Worm (Caenorhabditis elegans) whole organism, L1 larva: Measurements from ENCODE around the gene R02D5.10.

Source experiments
- C34B4.2 ChIP-seq: sonication (generic microtip); optimal IDR thresholded peaks from 2 replicates; lab custom pipeline; 2017; ENCODE audit warnings: mild to moderate bottlenecking, missing genetic modification characterization, missing compliant biosample characterization
- alr-1 ChIP-seq: fragments of 200-800 bp; sonication (Bioruptor generic); optimal IDR thresholded peaks from 2 replicates; lab custom pipeline; 2018; ENCODE audit warnings: borderline replicate concordance, mild to moderate bottlenecking, missing genetic modification characterization, missing compliant biosample characterization
- ama-1 ChIP-seq: fragments of 150-350 bp; optimal IDR thresholded peaks from 2 replicates; lab custom pipeline; 2014
- ceh-63 ChIP-seq: fragments of 200-800 bp; sonication (Bioruptor generic); optimal IDR thresholded peaks from 2 replicates; lab custom pipeline; 2018; ENCODE audit warnings: mild to moderate bottlenecking, missing genetic modification characterization, missing compliant biosample characterization
- ceh-8 ChIP-seq: fragments of 200-800 bp; sonication (Bioruptor generic); optimal IDR thresholded peaks from 2 replicates; lab custom pipeline; 2018; ENCODE audit warnings: mild to moderate bottlenecking, missing genetic modification characterization, moderate library complexity, missing compliant biosample characterization
- ceh-82 ChIP-seq, 3 experiments: fragments of 150-350 bp in 1 of 3; sonication (generic microtip) in 2 of 3; optimal IDR thresholded peaks; 2 replicates each; lab custom pipeline; 2014 to 2017; ENCODE audit warnings: missing biosample characterization in 3 of 3, missing genetic modification characterization in 3 of 3
- ceh-88 ChIP-seq: fragments of 200-800 bp; sonication (Bioruptor generic); IDR thresholded peaks from 2 replicates; pipeline ENCODE4 v1.3.6; 2022; ENCODE audit warnings: missing genetic modification characterization, missing compliant biosample characterization
- ceh-90 ChIP-seq: sonication (generic microtip); optimal IDR thresholded peaks from 2 replicates; lab custom pipeline; 2016; ENCODE audit warnings: missing genetic modification characterization, missing compliant biosample characterization
- ces-1 ChIP-seq: fragments of 150-350 bp; optimal IDR thresholded peaks from 2 replicates; lab custom pipeline; 2014; ENCODE audit warnings: missing biosample characterization, missing genetic modification reagents, missing genetic modification characterization
- dpl-1 ChIP-seq, 3 experiments: fragments of 150-350 bp in 2 of 3; sonication (generic microtip) in 1 of 3; optimal IDR thresholded peaks; 2 replicates each; lab custom pipeline; 2014 to 2017; ENCODE audit warnings: missing biosample characterization in 3 of 3, missing genetic modification characterization in 3 of 3, missing genetic modification reagents in 3 of 3
- dsc-1 ChIP-seq: sonication (generic microtip); optimal IDR thresholded peaks from 2 replicates; lab custom pipeline; 2016; ENCODE audit warnings: mild to moderate bottlenecking, missing genetic modification characterization, missing compliant biosample characterization
- efl-1 ChIP-seq, 4 experiments: fragments of 150-350 bp; optimal IDR thresholded peaks in 3 of 4; peaks in 1 of 4; 1 replicate in 1 of 4; 2 replicates in 3 of 4; lab custom pipeline; 2014; ENCODE audit warnings: missing biosample characterization in 2 of 4, missing genetic modification characterization in 2 of 4, missing genetic modification reagents in 2 of 4
- efl-3 ChIP-seq: fragments of 200-800 bp; sonication (Bioruptor generic); optimal IDR thresholded peaks from 2 replicates; lab custom pipeline; 2018; ENCODE audit warnings: mild to moderate bottlenecking, missing genetic modification characterization, missing compliant biosample characterization
- egl-27 ChIP-seq, 2 experiments: fragments of 150-350 bp in 1 of 2; sonication (generic microtip); optimal IDR thresholded peaks; 3 replicates each; lab custom pipeline; 2017 to 2018; ENCODE audit warnings: missing biosample characterization in 2 of 2, missing genetic modification characterization in 2 of 2, missing genetic modification reagents in 2 of 2
- elt-2 ChIP-seq: sonication (generic microtip); optimal IDR thresholded peaks from 2 replicates; lab custom pipeline; 2016; ENCODE audit warnings: missing genetic modification characterization, mild to moderate bottlenecking, inconsistent platforms, missing compliant biosample characterization, missing genetic modification reagents
- elt-3 ChIP-seq, 6 experiments: fragments of 150-350 bp in 1 of 6; sonication (generic microtip); optimal IDR thresholded peaks; 2 replicates each; lab custom pipeline; 2017 to 2018; ENCODE audit warnings: missing biosample characterization in 6 of 6, missing genetic modification characterization in 6 of 6, inconsistent platforms in 1 of 6
- ets-5 ChIP-seq: fragments of 200-800 bp; sonication (Bioruptor generic); IDR thresholded peaks from 2 replicates; pipeline ENCODE4 v1.3.6; 2022; ENCODE audit warnings: missing genetic modification characterization, missing compliant biosample characterization
- fkh-10 ChIP-seq: sonication (generic microtip); optimal IDR thresholded peaks from 2 replicates; lab custom pipeline; 2017; ENCODE audit warnings: missing biosample characterization, missing genetic modification reagents, missing genetic modification characterization
- fkh-4 ChIP-seq: sonication (generic microtip); optimal IDR thresholded peaks from 2 replicates; lab custom pipeline; 2016; ENCODE audit warnings: missing compliant biosample characterization, missing genetic modification characterization, borderline replicate concordance
- fos-1 ChIP-seq: fragments of 150-350 bp; optimal IDR thresholded peaks from 2 replicates; lab custom pipeline; 2014; ENCODE audit warnings: missing biosample characterization, missing genetic modification characterization
- grh-1 ChIP-seq: fragments of 200-800 bp; sonication (Bioruptor generic); IDR thresholded peaks from 2 replicates; pipeline ENCODE4 v1.3.6; 2022; ENCODE audit warnings: missing genetic modification reagents, missing genetic modification characterization, missing compliant biosample characterization
- hlh-17 ChIP-seq: fragments of 200-800 bp; sonication (Bioruptor generic); optimal IDR thresholded peaks from 2 replicates; lab custom pipeline; 2018; ENCODE audit warnings: missing genetic modification characterization, mild to moderate bottlenecking, missing compliant biosample characterization, moderate library complexity, borderline replicate concordance
- hpl-2 ChIP-seq: fragments of 150-350 bp; optimal IDR thresholded peaks from 2 replicates; lab custom pipeline; 2014; ENCODE audit warnings: missing biosample characterization, missing genetic modification reagents, missing genetic modification characterization
- lin-13 ChIP-seq: fragments of 150-350 bp; optimal IDR thresholded peaks from 2 replicates; lab custom pipeline; 2014; ENCODE audit warnings: missing biosample characterization, missing genetic modification reagents, missing genetic modification characterization
- lin-14 ChIP-seq: fragments of 200-800 bp; sonication (Bioruptor generic); optimal IDR thresholded peaks from 2 replicates; lab custom pipeline; 2018; ENCODE audit warnings: mild to moderate bottlenecking, missing genetic modification characterization, moderate library complexity, missing compliant biosample characterization
- lin-39 ChIP-seq: fragments of 150-350 bp; optimal IDR thresholded peaks from 2 replicates; lab custom pipeline; 2014; ENCODE audit warnings: missing biosample characterization, missing genetic modification reagents, missing genetic modification characterization
- lsy-2 ChIP-seq, 2 experiments: fragments of 150-350 bp; optimal IDR thresholded peaks; 2 replicates each; lab custom pipeline; 2014; ENCODE audit warnings: missing biosample characterization in 2 of 2, missing genetic modification characterization in 2 of 2
- mdl-1 ChIP-seq, 2 experiments: fragments of 150-350 bp; optimal IDR thresholded peaks; 2 replicates each; lab custom pipeline; 2014 to 2017; ENCODE audit warnings: missing biosample characterization in 2 of 2, missing genetic modification characterization in 2 of 2, inconsistent platforms in 1 of 2
- mep-1 ChIP-seq: fragments of 150-350 bp; optimal IDR thresholded peaks from 2 replicates; lab custom pipeline; 2014; ENCODE audit warnings: missing biosample characterization, missing genetic modification characterization
- nhr-11 ChIP-seq: fragments of 150-350 bp; optimal IDR thresholded peaks from 2 replicates; lab custom pipeline; 2014; ENCODE audit warnings: missing biosample characterization, missing genetic modification characterization
- nhr-237 ChIP-seq: fragments of 150-350 bp; optimal IDR thresholded peaks from 2 replicates; lab custom pipeline; 2014; ENCODE audit warnings: missing biosample characterization, missing genetic modification characterization
- nhr-47 ChIP-seq: sonication (generic microtip); optimal IDR thresholded peaks from 2 replicates; lab custom pipeline; 2016; ENCODE audit warnings: mild to moderate bottlenecking, missing genetic modification characterization, moderate library complexity, missing compliant biosample characterization
- nhr-71 ChIP-seq: sonication (generic microtip); optimal IDR thresholded peaks from 2 replicates; lab custom pipeline; 2016; ENCODE audit warnings: mild to moderate bottlenecking, missing genetic modification characterization, moderate library complexity, missing compliant biosample characterization
- nhr-76 ChIP-seq: sonication (generic microtip); optimal IDR thresholded peaks from 2 replicates; lab custom pipeline; 2017; ENCODE audit warnings: missing biosample characterization, missing genetic modification characterization
- pag-3 ChIP-seq: sonication (generic microtip); optimal IDR thresholded peaks from 2 replicates; lab custom pipeline; 2017; ENCODE audit warnings: missing genetic modification characterization, mild to moderate bottlenecking, missing compliant biosample characterization, antibody characterized with exemption, borderline replicate concordance; ENCODE audit not compliant: insufficient read depth
- pax-3 ChIP-seq: fragments of 200-800 bp; sonication (Bioruptor generic); optimal IDR thresholded peaks from 2 replicates; lab custom pipeline; 2018; ENCODE audit warnings: mild to moderate bottlenecking, missing genetic modification characterization, moderate library complexity, missing compliant biosample characterization
- skn-1 ChIP-seq: fragments of 150-350 bp; optimal IDR thresholded peaks from 2 replicates; lab custom pipeline; 2014; ENCODE audit warnings: missing biosample characterization, missing genetic modification characterization
- tbx-2 ChIP-seq: sonication (generic microtip); optimal IDR thresholded peaks from 2 replicates; lab custom pipeline; 2016; ENCODE audit warnings: missing genetic modification characterization, missing compliant biosample characterization
- tlp-1 ChIP-seq: fragments of 150-350 bp; optimal IDR thresholded peaks from 2 replicates; lab custom pipeline; 2014; ENCODE audit warnings: missing biosample characterization, missing genetic modification characterization
- unc-130 ChIP-seq: fragments of 150-350 bp; optimal IDR thresholded peaks from 2 replicates; lab custom pipeline; 2017; ENCODE audit warnings: missing biosample characterization, missing genetic modification characterization, inconsistent platforms
- unc-30 ChIP-seq: sonication (generic microtip); optimal IDR thresholded peaks from 2 replicates; lab custom pipeline; 2017; ENCODE audit warnings: missing biosample characterization, missing genetic modification characterization
- unc-86 ChIP-seq: sonication (generic microtip); optimal IDR thresholded peaks from 2 replicates; lab custom pipeline; 2016; ENCODE audit warnings: missing genetic modification characterization, missing compliant biosample characterization
- vab-15 ChIP-seq: sonication (generic microtip); optimal IDR thresholded peaks from 2 replicates; lab custom pipeline; 2017; ENCODE audit warnings: missing genotype, mild to moderate bottlenecking, missing genetic modification characterization, missing compliant biosample characterization
- xbp-1 ChIP-seq: sonication (generic microtip); optimal IDR thresholded peaks from 2 replicates; lab custom pipeline; 2016; ENCODE audit warnings: missing genetic modification characterization, missing compliant biosample characterization
- zag-1 ChIP-seq: fragments of 150-350 bp; optimal IDR thresholded peaks from 2 replicates; lab custom pipeline; 2014; ENCODE audit warnings: missing biosample characterization, missing genetic modification characterization

Gene R02D5.10

DNA sequence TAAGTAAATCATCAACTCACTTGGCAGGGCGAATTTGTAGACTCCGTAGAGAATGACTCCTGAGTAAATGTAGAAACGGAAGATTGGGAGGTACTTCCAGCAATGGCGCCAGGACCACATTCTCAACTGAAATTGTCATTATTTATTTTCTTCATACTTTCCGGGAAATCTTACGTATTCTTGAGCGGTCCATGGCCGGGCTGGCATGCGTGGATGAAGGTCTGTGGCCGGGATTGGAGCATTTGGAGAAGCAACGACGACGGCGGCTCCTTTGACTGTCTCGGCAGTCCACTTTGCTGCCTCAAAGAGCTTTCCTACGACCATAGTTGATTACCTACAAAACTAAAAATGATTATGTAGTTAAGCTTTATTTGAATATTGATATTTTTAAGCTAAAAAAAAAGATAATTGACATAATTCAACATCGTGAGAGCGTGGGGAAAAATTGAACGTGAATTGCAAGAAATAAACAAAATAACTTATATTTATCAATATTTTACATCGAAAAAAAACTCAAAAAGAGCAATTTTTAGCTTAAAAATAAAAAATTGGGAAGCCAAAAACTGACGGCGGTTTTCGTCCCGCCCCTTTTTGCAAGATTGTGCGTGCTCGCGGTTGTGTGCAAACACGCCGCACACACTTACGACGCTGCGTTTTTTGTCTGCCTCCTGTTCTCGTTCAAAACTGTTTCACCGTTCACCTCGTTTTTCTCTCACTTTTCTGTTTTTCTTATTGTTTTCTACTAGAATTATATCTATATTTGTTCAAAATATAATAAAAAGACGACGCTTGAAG, 41.9 kb downstream of the R02D5.10 start, which contains the start of gene ril-1 (continued):
- peak in 1 of 2 experiments; percentile 8 for TF ChIP-seq mdl-1 (tag; optimal IDR thresholded peaks at IDR 0.05; lab: Kevin White, UChicago)
- no peak for TF ChIP-seq elt-2 (tag; lab: Kevin White, UChicago)
- TF ChIP-seq ceh-82 (tag; optimal IDR thresholded peaks at IDR 0.05; lab: Kevin White, UChicago) = peak; percentile 2 to 40 (median 32)
- no peak for TF ChIP-seq ceh-63 (GFP tag; lab: Kevin White, UChicago)
- TF ChIP-seq pax-3 (tag; lab: Kevin White, UChicago) = no peak
- no peak for TF ChIP-seq C34B4.2
- TF ChIP-seq elt-3 (tag; optimal IDR thresholded peaks at IDR 0.05; lab: Kevin White, UChicago) = no peak
- TF ChIP-seq lin-14 (GFP tag; lab: Kevin White, UChicago) = no peak
- peak; percentile 14 for TF ChIP-seq unc-130 (tag; lab: Kevin White, UChicago)
- TF ChIP-seq ces-1 (GFP tag; lab: Kevin White, UChicago) = no peak
- peak; percentile 40 for TF ChIP-seq skn-1 (tag; lab: Kevin White, UChicago)
- TF ChIP-seq zag-1 (tag; lab: Kevin White, UChicago) = no peak
- TF ChIP-seq nhr-71 (tag; lab: Kevin White, UChicago) = peak; percentile 55
- TF ChIP-seq vab-15 (tag; lab: Kevin White, UChicago) = no peak
- peak; percentile 27 to 58 for TF ChIP-seq lsy-2 (tag; optimal IDR thresholded peaks at IDR 0.05; lab: Kevin White, UChicago)
- peak; percentile 5 for TF ChIP-seq tbx-2
- TF ChIP-seq fkh-4 (tag; lab: Kevin White, UChicago) = no peak

DNA sequence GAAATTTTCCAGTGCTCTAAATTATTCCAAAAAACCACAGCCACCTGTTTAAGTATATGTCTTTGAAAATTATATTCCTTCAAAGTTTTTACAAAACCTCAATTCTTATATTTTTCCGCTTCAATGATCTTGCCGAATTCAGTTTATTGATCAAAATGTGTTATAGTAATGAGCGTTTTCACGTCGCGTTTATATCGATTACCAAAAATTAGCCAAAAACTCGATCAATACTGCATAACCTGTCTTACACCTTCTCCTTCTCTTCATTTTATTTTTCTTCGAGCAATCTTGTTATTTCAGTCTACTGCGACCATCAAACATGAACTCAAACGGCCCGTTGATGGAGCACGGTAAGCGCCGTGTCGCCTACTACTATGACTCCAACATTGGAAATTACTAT, 43.0 kb downstream of the R02D5.10 start, which contains the start of gene hda-1:
Gene hda-1, plus strand, starts transcription at position 301 of the 400 bp plus-strand sequence.
- TF ChIP-seq mep-1 (tag; lab: Kevin White, UChicago) (no peak), efl-3 (GFP tag; lab: Kevin White, UChicago) (no peak), nhr-47 (tag; lab: Kevin White, UChicago) (no peak), nhr-237 (no peak), unc-86 (tag; lab: Kevin White, UChicago) (no peak), xbp-1 (tag; lab: Kevin White, UChicago) (no peak), tlp-1 (tag; lab: Kevin White, UChicago) (no peak), unc-30 (no peak), fos-1 (tag; lab: Kevin White, UChicago) (no peak), dsc-1 (tag; lab: Kevin White, UChicago) (no peak), vab-15 (tag; lab: Kevin White, UChicago) (no peak), fkh-10 (GFP tag; lab: Kevin White, UChicago) (no peak), egl-27 (tag; optimal IDR thresholded peaks at IDR 0.05; lab: Kevin White, UChicago) (no peak), lin-13 (no peak), alr-1 (tag; lab: Kevin White, UChicago) (no peak), hlh-17 (no peak), dpl-1 (GFP tag; optimal IDR thresholded peaks at IDR 0.05; lab: Kevin White, UChicago) (no peak), ama-1 (lab: Kevin White, UChicago) (no peak), pag-3 (tag; lab: Kevin White, UChicago) (no peak), lin-14 (GFP tag; lab: Kevin White, UChicago) (no peak)
- TF ChIP-seq, all 84 proteins: peak for 0

DNA sequence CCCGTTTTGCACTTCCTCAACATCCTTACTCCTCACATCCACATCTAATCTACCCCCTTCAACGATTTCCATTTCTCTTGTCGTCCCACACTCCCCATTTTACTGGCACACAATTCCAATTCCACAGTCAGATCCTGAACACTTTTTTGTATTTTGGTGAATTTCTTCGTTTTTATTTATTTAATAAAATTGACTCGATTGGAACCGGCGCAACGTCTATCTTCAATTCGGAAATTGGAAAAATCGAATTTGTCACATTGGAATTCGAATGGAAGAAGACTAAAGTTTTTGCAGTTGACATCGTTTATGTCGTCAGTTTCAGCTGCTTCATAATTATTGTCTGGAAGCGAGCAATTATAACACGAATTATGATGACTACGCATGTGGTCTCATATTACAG, 45.1 kb downstream of the R02D5.10 start:
- TF ChIP-seq ceh-82 (tag; optimal IDR thresholded peaks at IDR 0.05; lab: Kevin White, UChicago) (no peak), nhr-71 (tag; lab: Kevin White, UChicago) (no peak), efl-1 (optimal IDR thresholded peaks at IDR 0.05; lab: Kevin White, UChicago) (no peak), efl-1 (GFP tag; optimal IDR thresholded peaks at IDR 0.05 in 1 of 2; lab: Kevin White, UChicago) (no peak), grh-1 (GFP tag; lab: Robert Waterston, UW) (no peak), lin-13 (no peak), nhr-11 (no peak), lin-39 (tag; lab: Kevin White, UChicago) (no peak), nhr-76 (tag; lab: Kevin White, UChicago) (no peak), ceh-88 (GFP tag; lab: Robert Waterston, UW) (no peak), hpl-2 (GFP tag; lab: Kevin White, UChicago) (no peak), hlh-17 (no peak), ets-5 (GFP tag; lab: Robert Waterston, UW) (no peak), ceh-8 (GFP tag; lab: Kevin White, UChicago) (no peak), ceh-90 (tag; lab: Kevin White, UChicago) (no peak)
